Worm (Caenorhabditis elegans) whole organism, young adult: Measurements from ENCODE around the gene vps-52.
A peak's percentile ranks its signal among the peaks of the same experiment; 100 is the strongest.

Source experiments
- D2030.7 ChIP-seq: fragments of 200-800 bp; sonication (Bioruptor generic); IDR thresholded peaks from 2 replicates; pipeline ENCODE4 v1.3.6; 2022; ENCODE audit warnings: missing genetic modification reagents, missing genetic modification characterization, missing compliant biosample characterization
- F23B12.7 ChIP-seq: sonication (generic microtip); optimal IDR thresholded peaks from 2 replicates; lab custom pipeline; 2017; ENCODE audit warnings: missing genetic modification characterization, mild to moderate bottlenecking, missing compliant biosample characterization, antibody characterized with exemption, moderate library complexity; ENCODE audit not compliant: insufficient read depth
- F49E8.2 ChIP-seq: sonication (generic microtip); optimal IDR thresholded peaks from 3 replicates; lab custom pipeline; 2017; ENCODE audit warnings: missing genetic modification characterization, mild to moderate bottlenecking, missing compliant biosample characterization, antibody characterized with exemption, moderate library complexity; ENCODE audit not compliant: insufficient read depth
- Y79H2A.3 ChIP-seq: fragments of 200-800 bp; sonication (Bioruptor generic); conservative IDR thresholded peaks from 2 replicates; pipeline ENCODE4 v1.3.6; 2022; ENCODE audit warnings: missing genetic modification reagents, missing genetic modification characterization, missing compliant biosample characterization
- atf-7 ChIP-seq: sonication (generic microtip); optimal IDR thresholded peaks from 2 replicates; lab custom pipeline; 2017; ENCODE audit warnings: mild to moderate bottlenecking, missing genetic modification characterization, missing compliant biosample characterization
- bed-2 ChIP-seq: fragments of 200-800 bp; sonication (Bioruptor generic); IDR thresholded peaks from 2 replicates; pipeline ENCODE4 v1.3.6; 2022; ENCODE audit warnings: missing genetic modification reagents, missing genetic modification characterization, missing compliant biosample characterization
- cebp-1 ChIP-seq, 2 experiments: fragments of 200-800 bp in 1 of 2; sonication (Bioruptor generic) in 1 of 2; sonication (generic microtip) in 1 of 2; IDR thresholded peaks in 1 of 2; optimal IDR thresholded peaks in 1 of 2; 2 replicates each; pipeline versions ENCODE4 v1.3.6 to Lab custom; 2017 to 2022; ENCODE audit warnings: missing compliant biosample characterization in 2 of 2, missing genetic modification characterization in 2 of 2, mild to moderate bottlenecking in 1 of 2, missing genetic modification reagents in 1 of 2, moderate library complexity in 1 of 2
- ceh-100 ChIP-seq: fragments of 200-800 bp; sonication (Bioruptor generic); IDR thresholded peaks from 2 replicates; pipeline ENCODE4 v1.3.6; 2022; ENCODE audit warnings: missing genetic modification reagents, missing genetic modification characterization, missing compliant biosample characterization
- dox-1 ChIP-seq: fragments of 200-800 bp; sonication (Bioruptor generic); IDR thresholded peaks from 2 replicates; pipeline ENCODE4 v1.3.6; 2022; ENCODE audit warnings: missing genetic modification reagents, missing genetic modification characterization, missing compliant biosample characterization
- dpff-1 ChIP-seq: sonication (generic microtip); optimal IDR thresholded peaks from 2 replicates; lab custom pipeline; 2017; ENCODE audit warnings: mild to moderate bottlenecking, missing genetic modification characterization, missing compliant biosample characterization
- egl-18 ChIP-seq: fragments of 200-800 bp; sonication (Bioruptor generic); IDR thresholded peaks from 2 replicates; pipeline ENCODE4 v1.3.6; 2022; ENCODE audit warnings: missing genetic modification reagents, missing genetic modification characterization, missing compliant biosample characterization
- ets-4 ChIP-seq: fragments of 200-800 bp; sonication (Bioruptor generic); optimal IDR thresholded peaks from 2 replicates; lab custom pipeline; 2018; ENCODE audit warnings: mild to moderate bottlenecking, missing genetic modification characterization, missing compliant biosample characterization
- fkh-3 ChIP-seq: sonication (generic microtip); optimal IDR thresholded peaks from 2 replicates; lab custom pipeline; 2016; ENCODE audit warnings: mild to moderate bottlenecking, missing genetic modification characterization, missing compliant biosample characterization
- let-607 ChIP-seq, 2 experiments: fragments of 200-800 bp in 1 of 2; sonication (Bioruptor generic) in 1 of 2; sonication (generic microtip) in 1 of 2; optimal IDR thresholded peaks; 2 replicates each; lab custom pipeline; 2016 to 2018; ENCODE audit warnings: mild to moderate bottlenecking in 2 of 2, missing compliant biosample characterization in 2 of 2, missing genetic modification characterization in 2 of 2, moderate library complexity in 2 of 2, missing genotype in 1 of 2
- lin-26 ChIP-seq: fragments of 200-800 bp; sonication (Bioruptor generic); IDR thresholded peaks from 2 replicates; pipeline ENCODE4 v1.3.6; 2022; ENCODE audit warnings: missing genetic modification reagents, missing genetic modification characterization, missing compliant biosample characterization
- lin-40 ChIP-seq: sonication (generic microtip); optimal IDR thresholded peaks from 2 replicates; lab custom pipeline; 2016; ENCODE audit warnings: missing genetic modification characterization, mild to moderate bottlenecking, missing compliant biosample characterization, missing genotype, missing genetic modification reagents
- lin-54 ChIP-seq: fragments of 200-800 bp; sonication (Bioruptor generic); optimal IDR thresholded peaks from 2 replicates; lab custom pipeline; 2018; ENCODE audit warnings: mild to moderate bottlenecking, missing genetic modification characterization, missing compliant biosample characterization
- lsl-1 ChIP-seq: fragments of 200-800 bp; sonication (Bioruptor generic); optimal IDR thresholded peaks from 2 replicates; lab custom pipeline; 2018; ENCODE audit warnings: mild to moderate bottlenecking, missing genetic modification characterization, moderate library complexity, missing compliant biosample characterization
- nhr-120 ChIP-seq: fragments of 200-800 bp; sonication (Bioruptor generic); IDR thresholded peaks from 2 replicates; pipeline ENCODE4 v1.3.6; 2022; ENCODE audit warnings: missing genetic modification characterization, missing compliant biosample characterization
- nhr-80 ChIP-seq: sonication (generic microtip); optimal IDR thresholded peaks from 2 replicates; lab custom pipeline; 2016; ENCODE audit warnings: missing genetic modification characterization, missing compliant biosample characterization
- rpc-1 ChIP-seq, 2 experiments: fragments of 150-350 bp in 1 of 2; sonication (generic microtip) in 1 of 2; optimal IDR thresholded peaks; 2 replicates each; lab custom pipeline; 2014 to 2018; ENCODE audit warnings: missing biosample characterization in 1 of 2, missing genetic modification characterization in 1 of 2, missing genetic modification reagents in 1 of 2, missing genotype in 1 of 2
- snpc-1.3 ChIP-seq: sonication (generic microtip); optimal IDR thresholded peaks from 2 replicates; lab custom pipeline; 2017; ENCODE audit warnings: missing genetic modification characterization, mild to moderate bottlenecking, missing compliant biosample characterization, antibody characterized with exemption, moderate library complexity, missing genotype, missing genetic modification reagents; ENCODE audit not compliant: insufficient read depth
- snpc-3.4 ChIP-seq: sonication (generic microtip); optimal IDR thresholded peaks from 2 replicates; lab custom pipeline; 2017; ENCODE audit warnings: missing genetic modification characterization, mild to moderate bottlenecking, missing compliant biosample characterization, antibody characterized with exemption, moderate library complexity, missing genotype, missing genetic modification reagents
- ztf-3 ChIP-seq: fragments of 200-800 bp; sonication (Bioruptor generic); optimal IDR thresholded peaks from 2 replicates; lab custom pipeline; 2018; ENCODE audit warnings: mild to moderate bottlenecking, missing genetic modification characterization, missing compliant biosample characterization

vps-52 gene

ce11 chrX:7575939-7576338 lies 10.8 kb downstream of the vps-52 start:
- TF ChIP-seq ets-4 (GFP tag; lab: Kevin White, UChicago): peak; percentile 24
- peak; percentile 94 for TF ChIP-seq nhr-80 (tag; lab: Kevin White, UChicago)
- TF ChIP-seq let-607 (tag; optimal IDR thresholded peaks at IDR 0.05; lab: Kevin White, UChicago): peak in 1 of 2 experiments; percentile 23
- TF ChIP-seq cebp-1 (GFP tag; IDR thresholded peaks at IDR 0.05; lab: Robert Waterston, UW): no peak
- TF ChIP-seq cebp-1 (tag; optimal IDR thresholded peaks at IDR 0.05; lab: Kevin White, UChicago): peak; percentile 22
- no peak for TF ChIP-seq snpc-3.4 (tag; lab: Kevin White, UChicago)

- TF ChIP-seq F49E8.2 (tag; lab: Kevin White, UChicago): no peak
- peak; percentile 19; the same call in 1 of the 2 replicates for TF ChIP-seq lin-26 (GFP tag; lab: Robert Waterston, UW)
- TF ChIP-seq cebp-1 (GFP tag; IDR thresholded peaks at IDR 0.05; lab: Robert Waterston, UW): peak; percentile 58; the same call in 1 of the 2 replicates
- peak; percentile 57 for TF ChIP-seq cebp-1 (tag; optimal IDR thresholded peaks at IDR 0.05; lab: Kevin White, UChicago)
- TF ChIP-seq, all 124 proteins: peak for 2
These were observed 12.5 kb downstream of the vps-52 start for ce11 chrX:7577458-7578158.

- TF ChIP-seq F23B12.7 (tag; lab: Kevin White, UChicago) (no peak), nhr-80 (tag; lab: Kevin White, UChicago) (peak; percentile 87), let-607 (tag; optimal IDR thresholded peaks at IDR 0.05; lab: Kevin White, UChicago) (peak; percentile 20 to 46), egl-18 (no peak), fkh-3 (tag; lab: Kevin White, UChicago) (no peak), nhr-120 (no peak), dox-1 (0 out of 2 replicates have a peak, but pooled peaks have one; percentile 22), atf-7 (peak; percentile 38), ceh-100 (GFP tag; lab: Robert Waterston, UW) (no peak), D2030.7 (GFP tag; lab: Robert Waterston, UW) (no peak), cebp-1 (GFP tag; IDR thresholded peaks at IDR 0.05; lab: Robert Waterston, UW) (no peak), cebp-1 (tag; optimal IDR thresholded peaks at IDR 0.05; lab: Kevin White, UChicago) (peak; percentile 74), dpff-1 (tag; lab: Kevin White, UChicago) (no peak)
These were observed 13.2 kb downstream of the vps-52 start for ce11 chrX:7578308-7578707.

DNA sequence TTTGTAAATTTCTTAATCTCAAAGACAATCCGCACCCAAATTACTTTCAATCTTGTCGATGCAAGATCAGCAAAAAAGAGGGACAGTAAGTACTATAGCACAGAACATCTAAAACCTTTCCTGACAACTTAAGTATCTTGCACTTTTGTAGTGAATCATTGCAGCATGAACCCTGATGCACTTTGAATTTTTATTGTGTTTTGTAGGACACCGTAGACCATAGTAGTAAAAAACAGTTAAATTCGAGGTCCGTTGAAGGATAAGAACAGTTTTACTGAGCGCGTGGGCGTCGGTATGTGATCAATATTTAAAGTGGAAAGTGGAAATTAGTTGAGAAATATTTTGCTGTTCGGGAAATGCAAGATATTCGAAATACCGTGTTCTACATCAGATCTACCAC lies 17.1 kb downstream of the vps-52 start:
- TF ChIP-seq ztf-3 (GFP tag; lab: Kevin White, UChicago): no peak
- no peak for TF ChIP-seq snpc-1.3 (tag; lab: Kevin White, UChicago)
- no peak for TF ChIP-seq lin-40 (tag; lab: Kevin White, UChicago)

DNA sequence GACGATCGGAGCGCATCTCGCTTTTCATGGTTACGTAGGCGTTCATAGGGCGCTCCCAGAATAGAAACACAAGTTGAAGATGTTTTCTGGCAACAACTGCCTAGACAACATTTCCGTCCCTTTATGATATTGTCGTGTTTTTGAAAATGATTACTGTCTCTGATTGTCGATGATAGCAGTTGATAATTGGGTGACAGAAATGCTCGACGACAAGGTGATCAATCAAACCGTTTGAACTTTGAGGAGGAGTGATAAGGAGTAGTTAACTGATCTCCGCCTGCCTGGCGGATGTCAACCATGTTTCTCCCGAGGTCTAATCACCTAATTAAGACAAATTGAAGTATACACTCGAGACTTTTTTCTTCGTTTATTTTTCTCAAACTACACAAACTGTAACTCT lies 18.8 kb downstream of the vps-52 start:
- TF ChIP-seq ceh-100 (GFP tag; lab: Robert Waterston, UW) (no peak), lsl-1 (GFP tag; lab: Kevin White, UChicago) (no peak), bed-2 (GFP tag; lab: Robert Waterston, UW) (no peak), Y79H2A.3 (GFP tag; lab: Robert Waterston, UW) (no peak), nhr-80 (tag; lab: Kevin White, UChicago) (no peak), rpc-1 (optimal IDR thresholded peaks at IDR 0.05; lab: Kevin White, UChicago) (no peak), rpc-1 (tag; optimal IDR thresholded peaks at IDR 0.05; lab: Kevin White, UChicago) (no peak), lin-54 (no peak)
